Worm (Caenorhabditis elegans) whole organism, L4/young adult: ENCODE data around the gene dpy-9.

Experiments
- W03F9.2 ChIP-seq: fragments of 150-350 bp; optimal IDR thresholded peaks from 2 replicates; lab custom pipeline; 2014; ENCODE audit warnings: missing biosample characterization, missing genetic modification characterization
- him-1 ChIP-seq: sonication (generic microtip); optimal IDR thresholded peaks from 2 replicates; lab custom pipeline; 2016; ENCODE audit warnings: missing genotype, missing genetic modification reagents, missing genetic modification characterization, missing compliant biosample characterization

DNA sequence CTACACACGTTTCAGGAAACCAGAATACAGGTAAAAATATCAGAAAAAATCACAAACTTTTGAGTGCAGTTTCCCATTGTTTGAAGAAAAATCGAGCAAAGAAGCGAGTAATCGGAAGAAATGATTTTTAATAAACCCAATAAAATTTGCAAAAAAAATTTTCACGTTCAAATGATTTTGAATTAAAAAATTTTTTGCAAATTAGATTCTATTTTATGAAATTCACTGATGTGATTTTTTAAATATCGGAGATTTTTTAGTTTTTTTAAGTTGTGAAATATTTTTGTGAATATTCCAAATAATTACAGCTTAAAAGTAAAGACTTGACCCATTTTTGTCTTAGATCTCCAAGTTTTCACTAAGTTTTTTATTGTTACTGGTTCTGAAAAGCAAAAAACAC is 39.2 kb upstream of the dpy-9 start, which contains the start of gene pnp-1:
- TF ChIP-seq W03F9.2 (tag; lab: Kevin White, UChicago) (no peak), him-1 (tag; lab: Kevin White, UChicago) (no peak)
